Worm (Caenorhabditis elegans): ENCODE measurements around the gene nep-8.

- no peak for TF ChIP-seq dpl-1 (GFP tag; optimal IDR thresholded peaks at IDR 0.05)
- no peak for TF ChIP-seq nhr-76 (tag; optimal IDR thresholded peaks at IDR 0.05)
- TF ChIP-seq lin-13 (GFP tag; optimal IDR thresholded peaks at IDR 0.05): no peak
- no peak for TF ChIP-seq dve-1 (tag; optimal IDR thresholded peaks at IDR 0.05; ENCODE audit: insufficient read depth)
- no peak for TF ChIP-seq zag-1 (tag; optimal IDR thresholded peaks at IDR 0.05)
- no peak for TF ChIP-seq nhr-28 (tag; optimal IDR thresholded peaks at IDR 0.05)
- no peak for TF ChIP-seq sdz-12 (GFP tag; optimal IDR thresholded peaks at IDR 0.05)
These were observed 44.3 kb downstream of the nep-8 start, which contains the start of gene C16C8.21 for ce11 chrII:3447906-3448305.
